Fruit fly (Drosophila melanogaster) whole organism, embryonic: ENCODE measurements around the gene CG3841.

Experiments
- ATbp ChIP-seq: fragments of 200-800 bp; sonication (Bioruptor generic); optimal IDR thresholded peaks from 2 replicates; lab custom pipeline; 2017; ENCODE audit warnings: missing biosample characterization, mild to moderate bottlenecking, missing genetic modification characterization, missing genetic modification reagents
- Abd-B ChIP-seq: fragments of 200-800 bp; sonication (Bioruptor generic); optimal IDR thresholded peaks from 2 replicates; lab custom pipeline; 2018; ENCODE audit warnings: missing biosample characterization, mild to moderate bottlenecking, missing genetic modification characterization, moderate library complexity
- Bdp1 ChIP-seq: fragments of 200-800 bp; sonication (Bioruptor generic); optimal IDR thresholded peaks from 3 replicates; lab custom pipeline; 2016; ENCODE audit warnings: missing biosample characterization, missing genetic modification characterization
- CG10543 ChIP-seq: fragments of 200-800 bp; sonication (Bioruptor generic); optimal IDR thresholded peaks from 3 replicates; lab custom pipeline; 2017; ENCODE audit warnings: missing biosample characterization, mild to moderate bottlenecking, missing genetic modification characterization, moderate library complexity
- CG12219 ChIP-seq: fragments of 200-800 bp; sonication (Bioruptor generic); optimal IDR thresholded peaks from 3 replicates; lab custom pipeline; 2018; ENCODE audit warnings: missing biosample characterization, mild to moderate bottlenecking, missing genetic modification characterization
- CG12391 ChIP-seq: fragments of 200-800 bp; sonication (Bioruptor generic); optimal IDR thresholded peaks from 3 replicates; lab custom pipeline; 2018; ENCODE audit warnings: missing biosample characterization, mild to moderate bottlenecking, missing genetic modification characterization, moderate library complexity
- CG13296 ChIP-seq: fragments of 200-800 bp; sonication (Bioruptor generic); optimal IDR thresholded peaks from 3 replicates; lab custom pipeline; 2018; ENCODE audit warnings: missing biosample characterization, mild to moderate bottlenecking, missing genetic modification characterization
- CG13775 ChIP-seq: fragments of 200-800 bp; sonication (Bioruptor generic); optimal IDR thresholded peaks from 3 replicates; lab custom pipeline; 2017; ENCODE audit warnings: missing biosample characterization, mild to moderate bottlenecking, missing genetic modification characterization
- CG15601 ChIP-seq: fragments of 200-800 bp; sonication (Bioruptor generic); optimal IDR thresholded peaks from 3 replicates; lab custom pipeline; 2019; ENCODE audit warnings: missing biosample characterization, mild to moderate bottlenecking, missing genetic modification characterization, moderate library complexity
- CG16779 ChIP-seq: fragments of 200-800 bp; sonication (Bioruptor generic); IDR thresholded peaks from 2 replicates; pipeline ENCODE4 v1.3.6; 2022; ENCODE audit warnings: missing biosample characterization, missing genetic modification characterization
- CG2120 ChIP-seq: fragments of 200-800 bp; sonication (Bioruptor generic); optimal IDR thresholded peaks from 3 replicates; lab custom pipeline; 2016; ENCODE audit warnings: missing biosample characterization, missing genetic modification characterization
- CG30403 ChIP-seq: fragments of 200-800 bp; sonication (Bioruptor generic); optimal IDR thresholded peaks from 3 replicates; lab custom pipeline; 2016; ENCODE audit warnings: missing biosample characterization, missing genetic modification characterization
- CG3163 ChIP-seq: fragments of 200-800 bp; sonication (Bioruptor generic); optimal IDR thresholded peaks from 3 replicates; lab custom pipeline; 2016; ENCODE audit warnings: missing biosample characterization, missing genetic modification characterization
- CG6683 ChIP-seq: fragments of 200-800 bp; sonication (Bioruptor generic); optimal IDR thresholded peaks from 2 replicates; lab custom pipeline; 2017; ENCODE audit warnings: missing biosample characterization, mild to moderate bottlenecking, missing genetic modification characterization, missing genetic modification reagents
- CG6854 ChIP-seq: fragments of 200-800 bp; sonication (Bioruptor generic); optimal IDR thresholded peaks from 3 replicates; lab custom pipeline; 2017; ENCODE audit warnings: missing biosample characterization, mild to moderate bottlenecking, missing genetic modification characterization
- CG7556 ChIP-seq: fragments of 200-800 bp; sonication (Bioruptor generic); optimal IDR thresholded peaks from 2 replicates; lab custom pipeline; 2017; ENCODE audit warnings: missing biosample characterization, mild to moderate bottlenecking, missing genetic modification characterization
- CG7839 ChIP-seq: fragments of 200-800 bp; sonication (Bioruptor generic); optimal IDR thresholded peaks from 3 replicates; lab custom pipeline; 2018; ENCODE audit warnings: missing biosample characterization, mild to moderate bottlenecking, missing genetic modification characterization, moderate library complexity
- CG9215 ChIP-seq: fragments of 200-800 bp; sonication (Bioruptor generic); IDR thresholded peaks from 2 replicates; pipeline ENCODE4 v1.3.6; 2022; ENCODE audit warnings: missing biosample characterization, missing genetic modification characterization
- CG9797 ChIP-seq: fragments of 200-800 bp; sonication (Bioruptor generic); optimal IDR thresholded peaks from 3 replicates; lab custom pipeline; 2018; ENCODE audit warnings: missing biosample characterization, mild to moderate bottlenecking, missing genetic modification characterization
- CoRest ChIP-seq: fragments of 200-800 bp; sonication (Bioruptor generic); optimal IDR thresholded peaks from 3 replicates; lab custom pipeline; 2018; ENCODE audit warnings: missing biosample characterization, mild to moderate bottlenecking, missing genetic modification characterization, moderate library complexity
- Dek ChIP-seq: fragments of 200-800 bp; sonication (Bioruptor generic); optimal IDR thresholded peaks from 3 replicates; lab custom pipeline; 2019; ENCODE audit warnings: missing biosample characterization, mild to moderate bottlenecking, missing genetic modification characterization, moderate library complexity
- Dref ChIP-seq: fragments of 200-800 bp; sonication (Bioruptor generic); IDR thresholded peaks from 2 replicates; pipeline ENCODE4 v1.3.6; 2022; ENCODE audit warnings: missing biosample characterization, missing genetic modification characterization
- Gug ChIP-seq: fragments of 200-800 bp; sonication (Bioruptor generic); IDR thresholded peaks from 4 replicates; pipeline ENCODE4 v1.3.6; 2022; ENCODE audit warnings: missing biosample characterization, missing genetic modification characterization
- HHEX ChIP-seq: fragments of 200-800 bp; sonication (Bioruptor generic); optimal IDR thresholded peaks from 3 replicates; lab custom pipeline; 2017; ENCODE audit warnings: missing biosample characterization, mild to moderate bottlenecking, missing genetic modification characterization, missing genetic modification reagents
- HLH3B ChIP-seq: fragments of 200-800 bp; sonication (Bioruptor generic); IDR thresholded peaks from 2 replicates; pipeline ENCODE4 v1.3.6; 2022; ENCODE audit warnings: missing biosample characterization, missing genetic modification characterization
- HmgD ChIP-seq: fragments of 200-800 bp; sonication (Bioruptor generic); optimal IDR thresholded peaks from 3 replicates; lab custom pipeline; 2016; ENCODE audit warnings: missing biosample characterization, missing genetic modification characterization
- Med ChIP-seq: fragments of 200-800 bp; sonication (Bioruptor generic); peaks from one replicate; lab custom pipeline; 2016; ENCODE audit warnings: missing biosample characterization, missing genetic modification characterization, mild to moderate bottlenecking, inconsistent platforms, moderate library complexity
- Oli ChIP-seq: fragments of 200-800 bp; sonication (Bioruptor generic); optimal IDR thresholded peaks from 2 replicates; lab custom pipeline; 2018; ENCODE audit warnings: missing biosample characterization, mild to moderate bottlenecking, missing genetic modification characterization, moderate library complexity
- Poxn ChIP-seq: fragments of 200-800 bp; sonication (Bioruptor generic); IDR thresholded peaks from 2 replicates; pipeline ENCODE4 v1.3.6; 2022; ENCODE audit warnings: missing biosample characterization, missing genetic modification characterization
- Ptx1 ChIP-seq: fragments of 200-800 bp; sonication (Bioruptor generic); IDR thresholded peaks from 2 replicates; pipeline ENCODE4 v1.3.6; 2022; ENCODE audit warnings: missing biosample characterization, missing genetic modification characterization
- Rfx ChIP-seq: fragments of 200-800 bp; sonication (Bioruptor generic); IDR thresholded peaks from 2 replicates; pipeline ENCODE4 v1.3.6; 2022; ENCODE audit warnings: missing biosample characterization, missing genetic modification characterization
- Usf ChIP-seq: fragments of 200-800 bp; sonication (Bioruptor generic); optimal IDR thresholded peaks from 2 replicates; lab custom pipeline; 2017; ENCODE audit warnings: missing genotype, missing biosample characterization, missing genetic modification characterization
- Xbp1 ChIP-seq: fragments of 200-800 bp; sonication (Bioruptor generic); optimal IDR thresholded peaks from 3 replicates; lab custom pipeline; 2016; ENCODE audit warnings: missing biosample characterization, mild to moderate bottlenecking, missing genetic modification characterization
- amos ChIP-seq: fragments of 200-800 bp; sonication (Bioruptor generic); IDR thresholded peaks from 2 replicates; pipeline ENCODE4 v1.3.6; 2022; ENCODE audit warnings: missing biosample characterization, missing genetic modification characterization; ENCODE audit not compliant: partially characterized antibody
- bsh ChIP-seq, 2 experiments: fragments of 200-800 bp; sonication (Bioruptor generic); optimal IDR thresholded peaks; 2 replicates each; lab custom pipeline; 2017 to 2018; ENCODE audit warnings: mild to moderate bottlenecking in 2 of 2, missing biosample characterization in 2 of 2, missing genetic modification characterization in 2 of 2, moderate library complexity in 1 of 2
- dysf ChIP-seq: fragments of 200-800 bp; sonication (Bioruptor generic); IDR thresholded peaks from 3 replicates; pipeline ENCODE4 v1.3.6; 2022; ENCODE audit warnings: missing biosample characterization, missing genetic modification characterization
- ewg ChIP-seq: fragments of 200-800 bp; sonication (Bioruptor generic); optimal IDR thresholded peaks from 3 replicates; lab custom pipeline; 2017; ENCODE audit warnings: mild to moderate bottlenecking, missing biosample characterization, missing genetic modification reagents, missing genetic modification characterization
- gem ChIP-seq: fragments of 200-800 bp; sonication (Bioruptor generic); optimal IDR thresholded peaks from 2 replicates; lab custom pipeline; 2019; ENCODE audit warnings: missing biosample characterization, mild to moderate bottlenecking, missing genetic modification characterization, moderate library complexity
- ind ChIP-seq: fragments of 200-800 bp; sonication (Bioruptor generic); optimal IDR thresholded peaks from 3 replicates; lab custom pipeline; 2016; ENCODE audit warnings: missing biosample characterization, missing genetic modification characterization
- otp ChIP-seq: fragments of 200-800 bp; sonication (Bioruptor generic); IDR thresholded peaks from 3 replicates; pipeline ENCODE4, ENCODE4 v1.3.6; 2022; ENCODE audit warnings: missing biosample characterization, missing genetic modification characterization
- phol ChIP-seq: fragments of 200-800 bp; sonication (Bioruptor generic); optimal IDR thresholded peaks from 3 replicates; lab custom pipeline; 2018; ENCODE audit warnings: missing biosample characterization, mild to moderate bottlenecking, missing genetic modification characterization, moderate library complexity
- prd ChIP-seq, 3 experiments: fragments of >200 bp in 2 of 3; fragments of 200-800 bp in 1 of 3; sonication (Bioruptor generic) in 1 of 3; optimal IDR thresholded peaks in 2 of 3; IDR thresholded peaks in 1 of 3; 2 replicates in 2 of 3; 3 replicates in 1 of 3; pipeline versions ENCODE4 v1.3.6 to Lab custom; 2017 to 2022; ENCODE audit warnings: missing biosample characterization in 1 of 3, missing genetic modification characterization in 1 of 3
- row ChIP-seq: fragments of 200-800 bp; sonication (Bioruptor generic); IDR thresholded peaks from 3 replicates; pipeline ENCODE4 v1.3.6; 2022; ENCODE audit warnings: missing biosample characterization, missing genetic modification characterization
- slbo ChIP-seq: fragments of 200-800 bp; sonication (Bioruptor generic); IDR thresholded peaks from 2 replicates; pipeline ENCODE4 v1.3.6; 2022; ENCODE audit warnings: missing biosample characterization, missing genetic modification characterization
- so ChIP-seq: fragments of 200-800 bp; sonication (Bioruptor generic); IDR thresholded peaks from 3 replicates; pipeline ENCODE4 v1.3.6; 2022; ENCODE audit warnings: missing biosample characterization, missing genetic modification characterization
- stwl ChIP-seq: fragments of 200-800 bp; sonication (Bioruptor generic); optimal IDR thresholded peaks from 3 replicates; lab custom pipeline; 2018; ENCODE audit warnings: missing biosample characterization, mild to moderate bottlenecking, missing genetic modification characterization, moderate library complexity
- tgo ChIP-seq: fragments of 200-800 bp; sonication (Bioruptor generic); IDR thresholded peaks from 3 replicates; pipeline ENCODE4 v1.3.6; 2022; ENCODE audit warnings: missing biosample characterization, missing genetic modification characterization
- unpg ChIP-seq: fragments of 200-800 bp; sonication (Bioruptor generic); optimal IDR thresholded peaks from 3 replicates; lab custom pipeline; 2018; ENCODE audit warnings: missing biosample characterization, mild to moderate bottlenecking, missing genetic modification characterization, moderate library complexity
- zfh2 ChIP-seq: fragments of 200-800 bp; sonication (Bioruptor generic); optimal IDR thresholded peaks from 2 replicates; lab custom pipeline; 2016; ENCODE audit warnings: missing biosample characterization, missing genetic modification characterization

CG3841 gene

dm6 chr2L:9564527-9564926 is 24.7 kb upstream of the CG3841 start (continued):
- peak; percentile 14 for TF ChIP-seq CG6683 (GFP tag; lab: Kevin White, UChicago)
- no peak for TF ChIP-seq prd (optimal IDR thresholded peaks at IDR 0.05; lab: Kevin White, UChicago)
- peak; percentile 29; the same call in 1 of the 3 replicates for TF ChIP-seq prd (GFP tag; IDR thresholded peaks at IDR 0.05; lab: Robert Waterston, UW)
- no peak for TF ChIP-seq CG16779 (GFP tag; lab: Robert Waterston, UW)
- TF ChIP-seq Usf (GFP tag; lab: Kevin White, UChicago): no peak
- peak; percentile 42 for TF ChIP-seq unpg (GFP tag; lab: Kevin White, UChicago)
- no peak for TF ChIP-seq zfh2
- TF ChIP-seq Dek (tag; lab: Kevin White, UChicago): peak; percentile 46
- TF ChIP-seq Dref (GFP tag; lab: Robert Waterston, UW): no peak
- peak; percentile 35; the same call in 1 of the 2 replicates for TF ChIP-seq slbo (GFP tag; lab: Robert Waterston, UW)
- peak; percentile 16 for TF ChIP-seq CG10543
- peak; percentile 13 for TF ChIP-seq CG13775 (GFP tag; lab: Kevin White, UChicago)
- peak; percentile 47 for TF ChIP-seq CG9215 (GFP tag; lab: Robert Waterston, UW)
- no peak for TF ChIP-seq CG15601 (tag; lab: Kevin White, UChicago)
- TF ChIP-seq CG13296 (GFP tag; lab: Kevin White, UChicago): peak; percentile 49
- TF ChIP-seq amos (GFP tag; lab: Robert Waterston, UW): no peak
- TF ChIP-seq HLH3B (GFP tag; lab: Robert Waterston, UW): peak; percentile 44; the same call in 1 of the 2 replicates
- TF ChIP-seq CG6854 (GFP tag; lab: Kevin White, UChicago): peak; percentile 46
- TF ChIP-seq phol: peak; percentile 59
- no peak for TF ChIP-seq Med (GFP tag; lab: Kevin White, UChicago)
- TF ChIP-seq Ptx1: peak; percentile 57
- TF ChIP-seq CG9797 (GFP tag; lab: Kevin White, UChicago): no peak
- peak; percentile 64; the same call in 2 of the 3 replicates for TF ChIP-seq dysf (GFP tag; lab: Robert Waterston, UW)
- peak; percentile 32; the same call in 1 of the 2 replicates for TF ChIP-seq Rfx (GFP tag; lab: Robert Waterston, UW)
- TF ChIP-seq Oli (tag; lab: Kevin White, UChicago): peak; percentile 59
- TF ChIP-seq stwl: no peak
- TF ChIP-seq ATbp: peak; percentile 1
- TF ChIP-seq Xbp1: peak; percentile 51
- TF ChIP-seq row (GFP tag; lab: Robert Waterston, UW): peak; percentile 55
- TF ChIP-seq CG7556 (GFP tag; lab: Kevin White, UChicago): peak; percentile 58
- peak; percentile 50 for TF ChIP-seq CG30403
- TF ChIP-seq CoRest (tag; lab: Kevin White, UChicago): peak; percentile 63
- peak; percentile 16 to 21 for TF ChIP-seq bsh (GFP tag; optimal IDR thresholded peaks at IDR 0.05; lab: Kevin White, UChicago)
- peak; percentile 48; the same call in 2 of the 3 replicates for TF ChIP-seq tgo (GFP tag; lab: Robert Waterston, UW)
- TF ChIP-seq Bdp1: no peak
- peak; percentile 71 for TF ChIP-seq CG7839 (tag; lab: Kevin White, UChicago)
- TF ChIP-seq Gug: 0 out of 4 replicates have a peak, but pooled peaks have one; percentile 15
- TF ChIP-seq ewg: peak; percentile 20
- no peak for TF ChIP-seq CG3163 (GFP tag; lab: Kevin White, UChicago)
- 0 out of 3 replicates have a peak, but pooled peaks have one; percentile 29 for TF ChIP-seq so
- TF ChIP-seq Poxn: no peak
- TF ChIP-seq gem: peak; percentile 75
- no peak for TF ChIP-seq otp (GFP tag; lab: Robert Waterston, UW)
- no peak for TF ChIP-seq HmgD (GFP tag; lab: Kevin White, UChicago)
- TF ChIP-seq CG12219 (GFP tag; lab: Kevin White, UChicago): peak; percentile 17
- TF ChIP-seq CG2120 (GFP tag; lab: Kevin White, UChicago): peak; percentile 52
- peak; percentile 49 for TF ChIP-seq CG12391 (tag; lab: Kevin White, UChicago)
- peak; percentile 42 for TF ChIP-seq HHEX (GFP tag; lab: Kevin White, UChicago)
- peak; percentile 36 for TF ChIP-seq ind (GFP tag; lab: Kevin White, UChicago)
- TF ChIP-seq Abd-B (GFP tag; lab: Kevin White, UChicago): peak; percentile 33
